Fruit fly (Drosophila melanogaster) Kc167 (cell line): ENCODE results near the gene primo-2.

ENCODE experiments used
- Myc ChIP-seq: fragments of >200 bp; optimal IDR thresholded peaks from 2 replicates; lab custom pipeline; 2017; ENCODE audit warnings: missing external identifiers
- h ChIP-seq: fragments of >200 bp; optimal IDR thresholded peaks from 3 replicates; lab custom pipeline; 2018; ENCODE audit warnings: missing external identifiers
- psq ChIP-seq: fragments of >200 bp; optimal IDR thresholded peaks from 2 replicates; lab custom pipeline; 2017; ENCODE audit warnings: missing external identifiers

DNA sequence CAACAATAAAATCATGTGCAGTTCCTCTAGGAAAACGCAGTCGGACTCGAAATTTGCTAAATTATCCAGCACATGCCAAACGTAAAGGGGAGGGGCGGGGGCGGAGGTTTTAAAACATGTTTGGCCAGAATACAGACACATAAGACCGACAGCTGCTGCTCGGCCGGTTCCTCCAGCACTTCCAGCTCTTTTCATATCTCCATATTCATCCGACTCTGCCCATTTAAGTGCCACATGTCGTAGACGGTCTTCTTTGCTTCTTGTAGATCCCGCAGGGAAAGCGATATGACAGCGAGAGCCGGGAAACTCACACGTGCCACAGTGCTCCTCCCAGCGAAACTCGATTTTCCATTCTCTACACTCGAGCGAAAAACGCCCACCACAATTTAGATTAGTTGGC, 7.4 kb upstream of the primo-2 start:
- TF ChIP-seq psq (no peak), Myc (no peak), h (lab: Kevin White, UChicago) (no peak)
